Fruit fly (Drosophila melanogaster) whole organism, prepupa: ENCODE measurements around the gene Hel25E.
A peak's percentile ranks its signal among the peaks of the same experiment; 100 is the strongest.

Source experiments
- CG10631 ChIP-seq: fragments of 200-800 bp; sonication (Bioruptor generic); optimal IDR thresholded peaks from 2 replicates; lab custom pipeline; 2016; ENCODE audit warnings: missing biosample characterization, missing genetic modification characterization
- CG11294 ChIP-seq: fragments of 200-800 bp; sonication (Bioruptor generic); IDR thresholded peaks from 2 replicates; pipeline ENCODE4 v1.3.6; 2022; ENCODE audit warnings: missing biosample characterization, missing genetic modification characterization
- CG11762 ChIP-seq: fragments of 200-800 bp; sonication (Bioruptor generic); optimal IDR thresholded peaks from 3 replicates; lab custom pipeline; 2016; ENCODE audit warnings: missing biosample characterization, missing genetic modification characterization; ENCODE audit not compliant: insufficient read depth
- CG11902 ChIP-seq: fragments of 200-800 bp; sonication (Bioruptor generic); optimal IDR thresholded peaks from 3 replicates; lab custom pipeline; 2016; ENCODE audit warnings: missing biosample characterization, missing genetic modification characterization
- CG15336 ChIP-seq: fragments of 200-800 bp; sonication (Bioruptor generic); IDR thresholded peaks from 2 replicates; pipeline ENCODE4 v1.3.6; 2022; ENCODE audit warnings: missing biosample characterization, missing genetic modification characterization
- CG1621 ChIP-seq: fragments of 200-800 bp; sonication (Bioruptor generic); optimal IDR thresholded peaks from 3 replicates; lab custom pipeline; 2018; ENCODE audit warnings: missing biosample characterization, mild to moderate bottlenecking, missing genetic modification characterization
- CG16779 ChIP-seq: fragments of 200-800 bp; sonication (Bioruptor generic); optimal IDR thresholded peaks from 3 replicates; lab custom pipeline; 2017; ENCODE audit warnings: missing biosample characterization, mild to moderate bottlenecking, missing genetic modification characterization
- CG3032 ChIP-seq: fragments of 200-800 bp; optimal IDR thresholded peaks from 2 replicates; lab custom pipeline; 2019; ENCODE audit warnings: missing biosample characterization, mild to moderate bottlenecking, missing genetic modification characterization, moderate library complexity
- CG32006 ChIP-seq: fragments of 200-800 bp; sonication (Bioruptor generic); optimal IDR thresholded peaks from 3 replicates; lab custom pipeline; 2017; ENCODE audit warnings: missing biosample characterization, mild to moderate bottlenecking, missing genetic modification characterization
- CG34406 ChIP-seq: fragments of 200-800 bp; sonication (Bioruptor generic); optimal IDR thresholded peaks from 3 replicates; lab custom pipeline; 2016; ENCODE audit warnings: missing biosample characterization, missing genetic modification characterization
- CG3919 ChIP-seq: fragments of 200-800 bp; sonication (Bioruptor generic); optimal IDR thresholded peaks from 3 replicates; lab custom pipeline; 2016; ENCODE audit warnings: missing biosample characterization, missing genetic modification characterization
- CG4318 ChIP-seq: fragments of 200-800 bp; sonication (Bioruptor generic); optimal IDR thresholded peaks from 3 replicates; lab custom pipeline; 2017; ENCODE audit warnings: missing biosample characterization, mild to moderate bottlenecking, missing genetic modification characterization
- CG6163 ChIP-seq: fragments of 200-800 bp; sonication (Bioruptor generic); IDR thresholded peaks from 3 replicates; pipeline ENCODE4 v1.3.6; 2022; ENCODE audit warnings: missing biosample characterization, missing genetic modification characterization
- CG6276 ChIP-seq: fragments of 200-800 bp; sonication (Bioruptor generic); optimal IDR thresholded peaks from 2 replicates; lab custom pipeline; 2017; ENCODE audit warnings: missing biosample characterization, mild to moderate bottlenecking, missing genetic modification characterization
- CG6792 ChIP-seq: fragments of 200-800 bp; sonication (Bioruptor generic); optimal IDR thresholded peaks from 3 replicates; lab custom pipeline; 2016; ENCODE audit warnings: missing biosample characterization, missing genetic modification characterization
- CG6854 ChIP-seq: fragments of 200-800 bp; sonication (Bioruptor generic); optimal IDR thresholded peaks from 2 replicates; lab custom pipeline; 2017; ENCODE audit warnings: missing biosample characterization, mild to moderate bottlenecking, missing genetic modification characterization
- CG7368 ChIP-seq: fragments of 200-800 bp; sonication (Bioruptor generic); optimal IDR thresholded peaks from 3 replicates; lab custom pipeline; 2016; ENCODE audit warnings: missing biosample characterization, missing genetic modification characterization
- CG8632 ChIP-seq: fragments of 200-800 bp; sonication (Bioruptor generic); optimal IDR thresholded peaks from 3 replicates; lab custom pipeline; 2016; ENCODE audit warnings: missing biosample characterization, missing genetic modification characterization
- CG9139 ChIP-seq: fragments of 200-800 bp; sonication (Bioruptor generic); optimal IDR thresholded peaks from 3 replicates; lab custom pipeline; 2017; ENCODE audit warnings: missing biosample characterization, mild to moderate bottlenecking, missing genetic modification characterization
- Eip75B ChIP-seq: fragments of 200-800 bp; sonication (Bioruptor generic); optimal IDR thresholded peaks from 3 replicates; lab custom pipeline; 2016; ENCODE audit warnings: missing biosample characterization, missing genetic modification characterization
- Eip78C ChIP-seq: fragments of 200-800 bp; sonication (Bioruptor generic); peaks from one replicate; lab custom pipeline; 2016; ENCODE audit warnings: missing biosample characterization, missing genetic modification characterization
- Eip93F ChIP-seq: fragments of 200-800 bp; sonication (Bioruptor generic); optimal IDR thresholded peaks from 2 replicates; lab custom pipeline; 2016; ENCODE audit warnings: missing biosample characterization, mild to moderate bottlenecking, missing genetic modification characterization
- Ets21C ChIP-seq: fragments of 200-800 bp; sonication (Bioruptor generic); optimal IDR thresholded peaks from 3 replicates; lab custom pipeline; 2016; ENCODE audit warnings: missing biosample characterization, missing genetic modification characterization
- Hr39 ChIP-seq: fragments of 200-800 bp; sonication (Bioruptor generic); optimal IDR thresholded peaks from 2 replicates; lab custom pipeline; 2016; ENCODE audit warnings: missing biosample characterization, missing genetic modification characterization
- Hr4 ChIP-seq: fragments of 200-800 bp; sonication (Bioruptor generic); optimal IDR thresholded peaks from 3 replicates; lab custom pipeline; 2016; ENCODE audit warnings: missing biosample characterization, missing genetic modification characterization
- Lpt ChIP-seq: fragments of 200-800 bp; sonication (Bioruptor generic); optimal IDR thresholded peaks from 3 replicates; lab custom pipeline; 2016; ENCODE audit warnings: missing biosample characterization, missing genetic modification characterization
- Met ChIP-seq: fragments of 200-800 bp; sonication (Bioruptor generic); optimal IDR thresholded peaks from 3 replicates; lab custom pipeline; 2016; ENCODE audit warnings: missing biosample characterization, missing genetic modification characterization
- OdsH ChIP-seq: fragments of 200-800 bp; sonication (Bioruptor generic); optimal IDR thresholded peaks from 3 replicates; lab custom pipeline; 2016; ENCODE audit warnings: missing biosample characterization, missing genetic modification characterization
- Sox102F ChIP-seq: fragments of 200-800 bp; sonication (Bioruptor generic); optimal IDR thresholded peaks from 2 replicates; lab custom pipeline; 2016; ENCODE audit warnings: missing biosample characterization, mild to moderate bottlenecking, missing genetic modification characterization
- Sox15 ChIP-seq: fragments of 200-800 bp; sonication (Bioruptor generic); optimal IDR thresholded peaks from 3 replicates; lab custom pipeline; 2016; ENCODE audit warnings: missing biosample characterization, missing genetic modification characterization
- achi ChIP-seq: fragments of 200-800 bp; sonication (Bioruptor generic); optimal IDR thresholded peaks from 3 replicates; lab custom pipeline; 2016; ENCODE audit warnings: missing biosample characterization, missing genetic modification characterization
- acj6 ChIP-seq: fragments of 200-800 bp; sonication (Bioruptor generic); optimal IDR thresholded peaks from 3 replicates; lab custom pipeline; 2016; ENCODE audit warnings: missing biosample characterization, missing genetic modification characterization
- dac ChIP-seq: fragments of 200-800 bp; sonication (Bioruptor generic); optimal IDR thresholded peaks from 2 replicates; lab custom pipeline; 2017; ENCODE audit warnings: missing biosample characterization, mild to moderate bottlenecking, missing genetic modification characterization
- dsx ChIP-seq: fragments of 200-800 bp; optimal IDR thresholded peaks from 3 replicates; lab custom pipeline; 2019; ENCODE audit warnings: missing biosample characterization, mild to moderate bottlenecking, missing genetic modification characterization, moderate library complexity; ENCODE audit not compliant: poor library complexity, severe bottlenecking
- eg ChIP-seq: fragments of 200-800 bp; sonication (Bioruptor generic); IDR thresholded peaks from 3 replicates; pipeline ENCODE4 v1.3.6; 2022; ENCODE audit warnings: missing biosample characterization, missing genetic modification characterization
- fd59A ChIP-seq: fragments of 200-800 bp; sonication (Bioruptor generic); optimal IDR thresholded peaks from 2 replicates; lab custom pipeline; 2017; ENCODE audit warnings: missing biosample characterization, mild to moderate bottlenecking, missing genetic modification characterization, missing genetic modification reagents
- fd85E ChIP-seq: fragments of 200-800 bp; sonication (Bioruptor generic); optimal IDR thresholded peaks from 3 replicates; lab custom pipeline; 2016; ENCODE audit warnings: missing biosample characterization, missing genetic modification characterization
- lz ChIP-seq: fragments of 200-800 bp; sonication (Bioruptor generic); optimal IDR thresholded peaks from 3 replicates; lab custom pipeline; 2016; ENCODE audit warnings: missing biosample characterization, missing genetic modification characterization
- net ChIP-seq: fragments of 200-800 bp; sonication (Bioruptor generic); optimal IDR thresholded peaks from 3 replicates; lab custom pipeline; 2016; ENCODE audit warnings: missing biosample characterization, missing genetic modification characterization
- pdm3 ChIP-seq: fragments of 200-800 bp; sonication (Bioruptor generic); optimal IDR thresholded peaks from 3 replicates; lab custom pipeline; 2016; ENCODE audit warnings: missing biosample characterization, missing genetic modification characterization
- salr ChIP-seq, 2 experiments: fragments of 200-800 bp; sonication (Bioruptor generic); optimal IDR thresholded peaks; 3 replicates each; lab custom pipeline; 2016 to 2018; ENCODE audit warnings: missing biosample characterization in 2 of 2, missing genetic modification characterization in 2 of 2, mild to moderate bottlenecking in 1 of 2
- spab ChIP-seq: fragments of 200-800 bp; sonication (Bioruptor generic); optimal IDR thresholded peaks from 2 replicates; lab custom pipeline; 2017; ENCODE audit warnings: missing biosample characterization, mild to moderate bottlenecking, missing genetic modification characterization, missing genetic modification reagents
- ss ChIP-seq, 2 experiments: fragments of 200-800 bp; sonication (Bioruptor generic); optimal IDR thresholded peaks; 2 replicates in 1 of 2; 3 replicates in 1 of 2; lab custom pipeline; 2017 to 2018; ENCODE audit warnings: mild to moderate bottlenecking in 2 of 2, missing biosample characterization in 2 of 2, missing genetic modification characterization in 2 of 2, moderate library complexity in 1 of 2
- svp ChIP-seq: fragments of 200-800 bp; sonication (Bioruptor generic); peaks from one replicate; lab custom pipeline; 2016; ENCODE audit warnings: missing biosample characterization, missing genetic modification characterization

The Hel25E gene

dm6 chr2L:5567103-5567502 is 25.0 kb upstream of the Hel25E start (continued):
- TF ChIP-seq Lpt (GFP tag; lab: Kevin White, UChicago) = peak; percentile 60
- TF ChIP-seq CG7368 = peak; percentile 2
- no peak for TF ChIP-seq CG4318 (GFP tag; lab: Kevin White, UChicago)
- peak; percentile 24 for TF ChIP-seq Eip75B (GFP tag; lab: Kevin White, UChicago)
- peak; percentile 42 for TF ChIP-seq CG34406 (GFP tag; lab: Kevin White, UChicago)
- TF ChIP-seq CG11294 = peak; percentile 77
- TF ChIP-seq Eip93F (GFP tag; lab: Kevin White, UChicago) = no peak
- peak; percentile 38 for TF ChIP-seq CG3919 (GFP tag; lab: Kevin White, UChicago)
- TF ChIP-seq dsx (GFP tag; lab: Kevin White, UChicago) = peak; percentile 42
- TF ChIP-seq Ets21C (GFP tag; lab: Kevin White, UChicago) = no peak
- peak; percentile 35 for TF ChIP-seq CG6792
- TF ChIP-seq fd59A (GFP tag; lab: Kevin White, UChicago) = peak; percentile 19
- TF ChIP-seq CG6854 (GFP tag; lab: Kevin White, UChicago) = no peak
- peak; percentile 41 for TF ChIP-seq CG1621 (tag; lab: Kevin White, UChicago)
- no peak for TF ChIP-seq lz (GFP tag; lab: Kevin White, UChicago)
- TF ChIP-seq CG32006 (GFP tag; lab: Kevin White, UChicago) = peak; percentile 60
- no peak for TF ChIP-seq CG16779 (tag; lab: Kevin White, UChicago)
- peak; percentile 18 for TF ChIP-seq Sox15
- TF ChIP-seq CG11902 (GFP tag; lab: Kevin White, UChicago) = no peak
- peak; percentile 43 for TF ChIP-seq pdm3
- peak; percentile 20 for TF ChIP-seq CG9139 (GFP tag; lab: Kevin White, UChicago)
- peak; percentile 88 for TF ChIP-seq CG15336 (GFP tag; lab: Robert Waterston, UW)
- no peak for TF ChIP-seq dac
- TF ChIP-seq acj6 (GFP tag; lab: Kevin White, UChicago) = peak; percentile 52
- TF ChIP-seq fd85E (GFP tag; lab: Kevin White, UChicago) = no peak
- TF ChIP-seq Eip78C (GFP tag; lab: Kevin White, UChicago) = peak; percentile 72

dm6 chr2L:5558809-5559392 is 16.8 kb upstream of the Hel25E start, which contains the start of gene GluRIIB:
Gene GluRIIB (plus strand): TSS chr2L:5559342.
- TF ChIP-seq salr (GFP tag; optimal IDR thresholded peaks at IDR 0.05; lab: Kevin White, UChicago) = no peak
- TF ChIP-seq CG3032 (tag; lab: Kevin White, UChicago) = no peak
- TF ChIP-seq Eip78C (GFP tag; lab: Kevin White, UChicago) = no peak
- no peak for TF ChIP-seq spab (GFP tag; lab: Kevin White, UChicago)
- TF ChIP-seq svp = no peak
- no peak for TF ChIP-seq Hr39
- TF ChIP-seq Eip93F (GFP tag; lab: Kevin White, UChicago) = no peak
- TF ChIP-seq Sox102F (GFP tag; lab: Kevin White, UChicago) = no peak
- no peak for TF ChIP-seq CG11762 (GFP tag; lab: Kevin White, UChicago)
- no peak for TF ChIP-seq dsx (GFP tag; lab: Kevin White, UChicago)
- TF ChIP-seq eg (GFP tag; lab: Robert Waterston, UW) = no peak
- TF ChIP-seq CG8632 (GFP tag; lab: Kevin White, UChicago) = no peak
- no peak for TF ChIP-seq CG10631 (GFP tag; lab: Kevin White, UChicago)

dm6 chr2L:5554818-5555217 is 12.7 kb upstream of the Hel25E start, which contains the start of gene GluRIIA:
Gene GluRIIA (plus strand): TSS chr2L:5555072.
- TF ChIP-seq CG6163 (no peak), Hr4 (GFP tag; lab: Kevin White, UChicago) (no peak), Sox102F (GFP tag; lab: Kevin White, UChicago) (no peak), net (no peak), CG32006 (GFP tag; lab: Kevin White, UChicago) (no peak), OdsH (GFP tag; lab: Kevin White, UChicago) (no peak), acj6 (GFP tag; lab: Kevin White, UChicago) (no peak), Met (GFP tag; lab: Kevin White, UChicago) (no peak), lz (GFP tag; lab: Kevin White, UChicago) (no peak), CG9139 (GFP tag; lab: Kevin White, UChicago) (no peak), achi (GFP tag; lab: Kevin White, UChicago) (no peak), ss (GFP tag; optimal IDR thresholded peaks at IDR 0.05; lab: Kevin White, UChicago) (no peak), CG6276 (GFP tag; lab: Kevin White, UChicago) (no peak)
